Worm (Caenorhabditis elegans) whole organism, young adult: ENCODE results near the gene K09A9.6.

ENCODE experiments used
- B0019.2 ChIP-seq: fragments of 200-800 bp; sonication (Bioruptor generic); conservative IDR thresholded peaks from 2 replicates; pipeline ENCODE4 v1.3.6; 2022; ENCODE audit warnings: missing genetic modification reagents, missing genetic modification characterization, missing compliant biosample characterization
- F23B12.7 ChIP-seq: sonication (generic microtip); optimal IDR thresholded peaks from 2 replicates; lab custom pipeline; 2017; ENCODE audit warnings: missing genetic modification characterization, mild to moderate bottlenecking, missing compliant biosample characterization, antibody characterized with exemption, moderate library complexity; ENCODE audit not compliant: insufficient read depth
- F57C9.4 ChIP-seq: sonication (generic microtip); optimal IDR thresholded peaks from 2 replicates; lab custom pipeline; 2017; ENCODE audit warnings: mild to moderate bottlenecking, missing genetic modification characterization, missing compliant biosample characterization
- K11D2.4 ChIP-seq: fragments of 200-800 bp; sonication (Bioruptor generic); IDR thresholded peaks from 2 replicates; pipeline ENCODE4 v1.3.6; 2022; ENCODE audit warnings: missing genetic modification reagents, missing genetic modification characterization, missing compliant biosample characterization
- ZK185.1 ChIP-seq: sonication (generic microtip); optimal IDR thresholded peaks from 2 replicates; lab custom pipeline; 2016; ENCODE audit warnings: mild to moderate bottlenecking, missing genetic modification characterization, missing compliant biosample characterization; ENCODE audit not compliant: poor library complexity, severe bottlenecking
- ama-1 ChIP-seq, 3 experiments: fragments of 150-350 bp in 1 of 3; sonication (generic microtip) in 2 of 3; optimal IDR thresholded peaks; 2 replicates each; lab custom pipeline; 2014 to 2018; ENCODE audit warnings: missing biosample characterization in 2 of 3, missing genetic modification characterization in 2 of 3, missing genetic modification reagents in 2 of 3
- him-1 ChIP-seq: sonication (generic microtip); optimal IDR thresholded peaks from 2 replicates; lab custom pipeline; 2016; ENCODE audit warnings: missing genotype, missing genetic modification reagents, missing genetic modification characterization, missing compliant biosample characterization
- lag-1 ChIP-seq: fragments of 200-800 bp; sonication (Bioruptor generic); IDR thresholded peaks from 2 replicates; pipeline ENCODE4 v1.3.6; 2022; ENCODE audit warnings: missing genetic modification reagents, missing genetic modification characterization, missing compliant biosample characterization
- lin-35 ChIP-seq, 3 experiments: fragments of 150-350 bp in 2 of 3; sonication (generic microtip) in 1 of 3; optimal IDR thresholded peaks; 2 replicates each; lab custom pipeline; 2014 to 2018; ENCODE audit warnings: missing biosample characterization in 3 of 3, missing genetic modification characterization in 3 of 3, missing genetic modification reagents in 3 of 3
- nhr-179 ChIP-seq: sonication (generic microtip); optimal IDR thresholded peaks from 2 replicates; lab custom pipeline; 2016; ENCODE audit warnings: mild to moderate bottlenecking, missing genetic modification characterization, missing compliant biosample characterization
- snpc-4 ChIP-seq, 5 experiments: fragments of 150-350 bp in 1 of 5; sonication (generic microtip) in 4 of 5; optimal IDR thresholded peaks; 2 replicates each; lab custom pipeline; 2014 to 2018; ENCODE audit warnings: missing genetic modification characterization in 5 of 5, missing biosample characterization in 3 of 5, antibody characterized with exemption in 2 of 5, mild to moderate bottlenecking in 2 of 5, missing compliant biosample characterization in 2 of 5, missing genotype in 2 of 5, moderate library complexity in 2 of 5, missing genetic modification reagents in 1 of 5
- tlf-1 ChIP-seq: fragments of 200-800 bp; sonication (Bioruptor generic); optimal IDR thresholded peaks from 2 replicates; lab custom pipeline; 2018; ENCODE audit warnings: mild to moderate bottlenecking, missing genetic modification characterization, missing compliant biosample characterization
- unc-62 ChIP-seq: fragments of 150-350 bp; optimal IDR thresholded peaks from 2 replicates; lab custom pipeline; 2014; ENCODE audit warnings: missing biosample characterization, missing genetic modification reagents, missing genetic modification characterization

DNA sequence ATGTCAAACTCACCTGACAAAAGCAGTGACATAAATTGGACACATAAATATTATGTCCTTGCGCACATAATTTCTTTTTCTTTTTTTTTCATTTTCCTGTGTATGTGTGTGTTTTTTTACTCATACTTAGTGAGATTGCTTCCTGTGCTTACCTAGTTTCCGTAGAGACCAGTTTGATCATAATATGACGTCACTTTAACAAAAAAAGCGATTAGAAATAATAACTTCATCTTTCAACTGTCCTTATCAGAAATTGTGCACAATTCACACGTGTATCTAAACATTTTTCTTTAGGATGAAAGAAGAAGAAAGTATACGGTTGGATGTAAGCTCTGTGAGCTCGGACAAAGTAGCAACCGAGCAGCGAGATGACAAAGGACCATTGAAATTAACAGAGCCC is 45.0 kb downstream of the K09A9.6 start:
- TF ChIP-seq lag-1 (GFP tag; lab: Robert Waterston, UW) (no peak), him-1 (tag; lab: Kevin White, UChicago) (no peak), F23B12.7 (tag; lab: Kevin White, UChicago) (no peak), lin-35 (GFP tag; optimal IDR thresholded peaks at IDR 0.05; lab: Kevin White, UChicago) (no peak), ama-1 (optimal IDR thresholded peaks at IDR 0.05; lab: Kevin White, UChicago) (no peak), ama-1 (GFP tag; optimal IDR thresholded peaks at IDR 0.05; lab: Kevin White, UChicago) (no peak), K11D2.4 (GFP tag; lab: Robert Waterston, UW) (no peak), unc-62 (GFP tag; lab: Kevin White, UChicago) (no peak), snpc-4 (GFP tag; optimal IDR thresholded peaks at IDR 0.05; lab: Kevin White, UChicago) (no peak), snpc-4 (tag; optimal IDR thresholded peaks at IDR 0.05; lab: Kevin White, UChicago) (no peak), ZK185.1 (no peak), nhr-179 (tag; lab: Kevin White, UChicago) (no peak), B0019.2 (no peak), F57C9.4 (no peak), tlf-1 (GFP tag; lab: Kevin White, UChicago) (no peak)
